In genomic region chr2L:271553-271952, dm6 we compare ENCODE assay signal across 1 fruit fly cellular context.
TF ChIP-seq lines count a peak whose summit lies in the region.

Dus1 (minus strand) TSS chr2L:271744.

TF ChIP-seq in whole organism, embryonic, 481 proteins besides CTCF, POLR2A, EP300 and RAD21 (continued from another document):
- TF ChIP-seq vvl (GFP tag; IDR thresholded peaks at IDR 0.05; lab: Robert Waterston, UW): peak; percentile 75
- no peak for TF ChIP-seq Nf-YA (GFP tag; IDR thresholded peaks at IDR 0.05; lab: Robert Waterston, UW)
- no peak; the same call in 1 of the 2 replicates for TF ChIP-seq CG32767 (GFP tag; IDR thresholded peaks at IDR 0.05; lab: Robert Waterston, UW)
- TF ChIP-seq CG10431 (GFP tag; optimal IDR thresholded peaks at IDR 0.05; lab: Kevin White, UChicago): no peak
- no peak for TF ChIP-seq CG15479 (GFP tag; optimal IDR thresholded peaks at IDR 0.05; lab: Kevin White, UChicago)
- peak; percentile 50; the same call in 2 of the 3 replicates for TF ChIP-seq vnd (GFP tag; IDR thresholded peaks at IDR 0.05; lab: Robert Waterston, UW; ENCODE audit: partially characterized antibody)
- TF ChIP-seq croc (GFP tag; conservative IDR thresholded peaks at IDR 0.05; lab: Robert Waterston, UW): no peak
- no peak for TF ChIP-seq NC2α (GFP tag; optimal IDR thresholded peaks at IDR 0.05; lab: Kevin White, UChicago)
- no peak for TF ChIP-seq Side (GFP tag; optimal IDR thresholded peaks at IDR 0.05; lab: Kevin White, UChicago)
- no peak for TF ChIP-seq wdn (GFP tag; IDR thresholded peaks at IDR 0.05; lab: Robert Waterston, UW)
- no peak for TF ChIP-seq CG14965 (GFP tag; optimal IDR thresholded peaks at IDR 0.05; lab: Kevin White, UChicago; ENCODE audit: borderline replicate concordance)
- TF ChIP-seq HLH4C (GFP tag; IDR thresholded peaks at IDR 0.05; lab: Robert Waterston, UW; ENCODE audit: partially characterized antibody): peak; percentile 76
- peak; percentile 77 for TF ChIP-seq CG6791 (GFP tag; IDR thresholded peaks at IDR 0.05; lab: Robert Waterston, UW; ENCODE audit: partially characterized antibody)
- peak; percentile 71 for TF ChIP-seq pzg (GFP tag; optimal IDR thresholded peaks at IDR 0.05; lab: Kevin White, UChicago)
- peak; percentile 92 for TF ChIP-seq stwl (tag; optimal IDR thresholded peaks at IDR 0.05; lab: Kevin White, UChicago)
- TF ChIP-seq hbn (GFP tag; IDR thresholded peaks at IDR 0.05; lab: Robert Waterston, UW; ENCODE audit: partially characterized antibody): peak; percentile 72
- TF ChIP-seq CG15601 (tag; optimal IDR thresholded peaks at IDR 0.05; lab: Kevin White, UChicago): peak; percentile 65
- peak; percentile 65; the same call in 1 of the 2 replicates for TF ChIP-seq nerfin-2 (GFP tag; IDR thresholded peaks at IDR 0.05; lab: Robert Waterston, UW; ENCODE audit: partially characterized antibody)
- peak; percentile 48 for TF ChIP-seq HmgZ (tag; optimal IDR thresholded peaks at IDR 0.05; lab: Kevin White, UChicago)
- peak; percentile 84 for TF ChIP-seq dm (GFP tag; optimal IDR thresholded peaks at IDR 0.05; lab: Kevin White, UChicago)
- TF ChIP-seq CG18262 (tag; optimal IDR thresholded peaks at IDR 0.05; lab: Kevin White, UChicago): no peak
- TF ChIP-seq Stat92E (GFP tag; optimal IDR thresholded peaks at IDR 0.05; lab: Kevin White, UChicago): peak in 1 of 3 experiments; percentile 64
- TF ChIP-seq CG17359 (tag; optimal IDR thresholded peaks at IDR 0.05; lab: Kevin White, UChicago): no peak
- TF ChIP-seq knrl (GFP tag; IDR thresholded peaks at IDR 0.05; lab: Robert Waterston, UW; ENCODE audit: partially characterized antibody): peak; percentile 42; the same call in 1 of the 3 replicates
- TF ChIP-seq Sry-β (GFP tag; optimal IDR thresholded peaks at IDR 0.05; lab: Kevin White, UChicago): peak; percentile 51
- no peak for TF ChIP-seq aop (GFP tag; IDR thresholded peaks at IDR 0.05; lab: Robert Waterston, UW)
- TF ChIP-seq CG32772 (GFP tag; IDR thresholded peaks at IDR 0.05; lab: Robert Waterston, UW): no peak
- TF ChIP-seq otp (GFP tag; IDR thresholded peaks at IDR 0.05; lab: Robert Waterston, UW): no peak
- TF ChIP-seq z (GFP tag; IDR thresholded peaks at IDR 0.05; lab: Robert Waterston, UW): no peak
- no peak for TF ChIP-seq btn (GFP tag; optimal IDR thresholded peaks at IDR 0.05; lab: Kevin White, UChicago)
- peak; percentile 13 for TF ChIP-seq CG9797 (GFP tag; optimal IDR thresholded peaks at IDR 0.05; lab: Kevin White, UChicago)
- TF ChIP-seq CG34422 (GFP tag; IDR thresholded peaks at IDR 0.05; lab: Robert Waterston, UW): peak; percentile 49; the same call in 1 of the 3 replicates
- TF ChIP-seq H15 (GFP tag; IDR thresholded peaks at IDR 0.05; lab: Robert Waterston, UW): no peak
- peak; percentile 94 for TF ChIP-seq scrt (GFP tag; optimal IDR thresholded peaks at IDR 0.05; lab: Kevin White, UChicago)
- TF ChIP-seq amos (GFP tag; IDR thresholded peaks at IDR 0.05; lab: Robert Waterston, UW; ENCODE audit: partially characterized antibody): peak; percentile 68; the same call in 1 of the 2 replicates
- TF ChIP-seq CG8765 (GFP tag; IDR thresholded peaks at IDR 0.05; lab: Robert Waterston, UW): no peak
- TF ChIP-seq C15 (GFP tag; IDR thresholded peaks at IDR 0.05; lab: Robert Waterston, UW): no peak
- TF ChIP-seq onecut (GFP tag; IDR thresholded peaks at IDR 0.05; lab: Robert Waterston, UW): no peak; the same call in 1 of the 2 replicates
- TF ChIP-seq Med (GFP tag; lab: Kevin White, UChicago): peak; percentile 73
- peak; percentile 24 for TF ChIP-seq CG8924 (tag; optimal IDR thresholded peaks at IDR 0.05; lab: Kevin White, UChicago)
- TF ChIP-seq prd (optimal IDR thresholded peaks at IDR 0.05; lab: Kevin White, UChicago): no peak
- no peak for TF ChIP-seq prd (GFP tag; IDR thresholded peaks at IDR 0.05; lab: Robert Waterston, UW)
- peak; percentile 2 for TF ChIP-seq nmo (GFP tag; optimal IDR thresholded peaks at IDR 0.05; lab: Kevin White, UChicago)
- no peak for TF ChIP-seq NK7.1 (GFP tag; optimal IDR thresholded peaks at IDR 0.05; lab: Kevin White, UChicago)
- peak; percentile 54 for TF ChIP-seq CG14710 (tag; optimal IDR thresholded peaks at IDR 0.05; lab: Kevin White, UChicago)
- peak; percentile 18 for TF ChIP-seq phol (tag; optimal IDR thresholded peaks at IDR 0.05; lab: Kevin White, UChicago)
- no peak for TF ChIP-seq CG34376 (GFP tag; optimal IDR thresholded peaks at IDR 0.05; lab: Kevin White, UChicago)
- TF ChIP-seq CG3281 (GFP tag; optimal IDR thresholded peaks at IDR 0.05; lab: Kevin White, UChicago): peak; percentile 34
- TF ChIP-seq MESR4 (GFP tag; optimal IDR thresholded peaks at IDR 0.05; lab: Kevin White, UChicago): peak; percentile 66
- TF ChIP-seq gfzf (GFP tag; optimal IDR thresholded peaks at IDR 0.05; lab: Kevin White, UChicago): peak; percentile 3
- no peak for TF ChIP-seq Hey (tag; optimal IDR thresholded peaks at IDR 0.05; lab: Kevin White, UChicago)
- no peak for TF ChIP-seq CG8290 (GFP tag; optimal IDR thresholded peaks at IDR 0.05; lab: Kevin White, UChicago)
- no peak for TF ChIP-seq CG8290 (tag; optimal IDR thresholded peaks at IDR 0.05; lab: Kevin White, UChicago)
- TF ChIP-seq Ets97D (GFP tag; optimal IDR thresholded peaks at IDR 0.05; lab: Kevin White, UChicago): peak; percentile 50
- TF ChIP-seq bab2 (GFP tag; optimal IDR thresholded peaks at IDR 0.05; lab: Kevin White, UChicago): no peak
- TF ChIP-seq CG15011 (GFP tag; optimal IDR thresholded peaks at IDR 0.05; lab: Kevin White, UChicago): no peak
- no peak for TF ChIP-seq ara (GFP tag; IDR thresholded peaks at IDR 0.05; lab: Robert Waterston, UW)
- TF ChIP-seq Ada2b (GFP tag; IDR thresholded peaks at IDR 0.05; lab: Robert Waterston, UW): no peak
- TF ChIP-seq gsb-n (tag; optimal IDR thresholded peaks at IDR 0.05; lab: Kevin White, UChicago): no peak
- TF ChIP-seq Bgb (GFP tag; IDR thresholded peaks at IDR 0.05; lab: Robert Waterston, UW; ENCODE audit: partially characterized antibody): peak; percentile 64
- peak; percentile 76 for TF ChIP-seq unc-4 (GFP tag; IDR thresholded peaks at IDR 0.05; lab: Robert Waterston, UW; ENCODE audit: partially characterized antibody)
- TF ChIP-seq PHDP (tag; optimal IDR thresholded peaks at IDR 0.05; lab: Kevin White, UChicago): no peak
- peak; percentile 86 for TF ChIP-seq CG13287 (GFP tag; IDR thresholded peaks at IDR 0.05; lab: Robert Waterston, UW; ENCODE audit: partially characterized antibody)
- TF ChIP-seq inv (GFP tag; IDR thresholded peaks at IDR 0.05; lab: Robert Waterston, UW; ENCODE audit: partially characterized antibody): peak; percentile 52
- no peak for TF ChIP-seq CG6175 (GFP tag; IDR thresholded peaks at IDR 0.05; lab: Robert Waterston, UW)
- peak; percentile 84 for TF ChIP-seq CG34224 (GFP tag; IDR thresholded peaks at IDR 0.05; lab: Robert Waterston, UW; ENCODE audit: partially characterized antibody)
- TF ChIP-seq GATAe (GFP tag; conservative IDR thresholded peaks at IDR 0.05; lab: Robert Waterston, UW): no peak
- no peak for TF ChIP-seq Jarid2 (GFP tag; optimal IDR thresholded peaks at IDR 0.05; lab: Kevin White, UChicago)
- no peak for TF ChIP-seq usp (GFP tag; optimal IDR thresholded peaks at IDR 0.05; lab: Kevin White, UChicago)
- TF ChIP-seq trem (tag; optimal IDR thresholded peaks at IDR 0.05; lab: Kevin White, UChicago): peak; percentile 47
- TF ChIP-seq Dp (GFP tag; optimal IDR thresholded peaks at IDR 0.05; lab: Kevin White, UChicago): peak; percentile 73
- no peak for TF ChIP-seq Hmx (GFP tag; optimal IDR thresholded peaks at IDR 0.05; lab: Kevin White, UChicago)
- no peak for TF ChIP-seq CG17802 (tag; optimal IDR thresholded peaks at IDR 0.05; lab: Kevin White, UChicago)
- TF ChIP-seq cato (GFP tag; optimal IDR thresholded peaks at IDR 0.05; lab: Kevin White, UChicago; ENCODE audit: borderline replicate concordance): no peak
- peak; percentile 47 for TF ChIP-seq row (GFP tag; IDR thresholded peaks at IDR 0.05; lab: Robert Waterston, UW)
- no peak for TF ChIP-seq odd (GFP tag; optimal IDR thresholded peaks at IDR 0.05; lab: Kevin White, UChicago)
- no peak for TF ChIP-seq Atf-2 (GFP tag; optimal IDR thresholded peaks at IDR 0.05; lab: Kevin White, UChicago)
- no peak for TF ChIP-seq Dek (tag; optimal IDR thresholded peaks at IDR 0.05; lab: Kevin White, UChicago)
- TF ChIP-seq Sin3A (optimal IDR thresholded peaks at IDR 0.05; lab: Kevin White, UChicago): peak; percentile 9
- no peak for TF ChIP-seq Drgx (GFP tag; IDR thresholded peaks at IDR 0.05; lab: Robert Waterston, UW)
- TF ChIP-seq ewg (GFP tag; optimal IDR thresholded peaks at IDR 0.05; lab: Kevin White, UChicago): no peak
- no peak for TF ChIP-seq CG18599 (GFP tag; optimal IDR thresholded peaks at IDR 0.05; lab: Kevin White, UChicago)
- no peak for TF ChIP-seq insv (GFP tag; optimal IDR thresholded peaks at IDR 0.05; lab: Kevin White, UChicago)
- TF ChIP-seq YL-1 (GFP tag; optimal IDR thresholded peaks at IDR 0.05; lab: Kevin White, UChicago): peak; percentile 89
- TF ChIP-seq CG7271 (tag; optimal IDR thresholded peaks at IDR 0.05; lab: Kevin White, UChicago): peak; percentile 25
- TF ChIP-seq CG17612 (GFP tag; IDR thresholded peaks at IDR 0.05; lab: Robert Waterston, UW): no peak
- peak; percentile 11; the same call in 1 of the 2 replicates for TF ChIP-seq CG9932 (GFP tag; IDR thresholded peaks at IDR 0.05; lab: Robert Waterston, UW)
- peak; percentile 57 for TF ChIP-seq CG10267 (tag; optimal IDR thresholded peaks at IDR 0.05; lab: Kevin White, UChicago)
- peak; percentile 38 for TF ChIP-seq sens (GFP tag; lab: Kevin White, UChicago)
- TF ChIP-seq Myb (GFP tag; optimal IDR thresholded peaks at IDR 0.05; lab: Kevin White, UChicago): peak; percentile 50
- peak; percentile 92 for TF ChIP-seq CG2116 (GFP tag; optimal IDR thresholded peaks at IDR 0.05; lab: Kevin White, UChicago)
- 0 out of 3 replicates have a peak, but pooled peaks have one; percentile 15 for TF ChIP-seq CG17361 (GFP tag; IDR thresholded peaks at IDR 0.05; lab: Robert Waterston, UW)
- no peak for TF ChIP-seq gce (GFP tag; IDR thresholded peaks at IDR 0.05; lab: Robert Waterston, UW)
- TF ChIP-seq CG18764 (GFP tag; optimal IDR thresholded peaks at IDR 0.05; lab: Kevin White, UChicago): no peak
- TF ChIP-seq Scr (GFP tag; IDR thresholded peaks at IDR 0.05; lab: Robert Waterston, UW; ENCODE audit: partially characterized antibody): peak; percentile 70
- no peak for TF ChIP-seq CG6254 (GFP tag; optimal IDR thresholded peaks at IDR 0.05; lab: Kevin White, UChicago)
- no peak for TF ChIP-seq CG8944 (GFP tag; optimal IDR thresholded peaks at IDR 0.05; lab: Kevin White, UChicago)
- no peak for TF ChIP-seq CG9609 (GFP tag; optimal IDR thresholded peaks at IDR 0.05; lab: Kevin White, UChicago)
- TF ChIP-seq CG30020 (tag; optimal IDR thresholded peaks at IDR 0.05; lab: Kevin White, UChicago): peak; percentile 20
- peak; percentile 72 for TF ChIP-seq BEAF-32 (GFP tag; optimal IDR thresholded peaks at IDR 0.05; lab: Kevin White, UChicago)
- peak; percentile 20; the same call in 1 of the 2 replicates for TF ChIP-seq sob (GFP tag; IDR thresholded peaks at IDR 0.05; lab: Robert Waterston, UW)
- 0 out of 2 replicates have a peak, but pooled peaks have one; percentile 55 for TF ChIP-seq sna (GFP tag; IDR thresholded peaks at IDR 0.05; lab: Robert Waterston, UW; ENCODE audit: partially characterized antibody)
- TF ChIP-seq CG15514 (GFP tag; optimal IDR thresholded peaks at IDR 0.05; lab: Kevin White, UChicago): peak; percentile 41
- TF ChIP-seq CG6654 (GFP tag; optimal IDR thresholded peaks at IDR 0.05; lab: Kevin White, UChicago): no peak
- peak; percentile 20 for TF ChIP-seq CG11504 (tag; optimal IDR thresholded peaks at IDR 0.05; lab: Kevin White, UChicago)
- TF ChIP-seq Dll (GFP tag; IDR thresholded peaks at IDR 0.05; lab: Robert Waterston, UW; ENCODE audit: partially characterized antibody): peak; percentile 74
- peak; percentile 14 for TF ChIP-seq sug (tag; optimal IDR thresholded peaks at IDR 0.05; lab: Kevin White, UChicago)
- TF ChIP-seq HHEX (GFP tag; optimal IDR thresholded peaks at IDR 0.05; lab: Kevin White, UChicago): no peak
- peak; percentile 75 for TF ChIP-seq E2f2 (GFP tag; IDR thresholded peaks at IDR 0.05; lab: Robert Waterston, UW)
- TF ChIP-seq CG7928 (GFP tag; optimal IDR thresholded peaks at IDR 0.05; lab: Kevin White, UChicago): peak; percentile 97
- peak; percentile 58; the same call in 2 of the 3 replicates for TF ChIP-seq Opbp (GFP tag; IDR thresholded peaks at IDR 0.05; lab: Robert Waterston, UW; ENCODE audit: partially characterized antibody)
- TF ChIP-seq B-H2 (GFP tag; optimal IDR thresholded peaks at IDR 0.05; lab: Kevin White, UChicago): peak; percentile 3
- TF ChIP-seq CG12219 (GFP tag; optimal IDR thresholded peaks at IDR 0.05; lab: Kevin White, UChicago): no peak
- peak; percentile 58; the same call in 2 of the 3 replicates for TF ChIP-seq CG14860 (GFP tag; IDR thresholded peaks at IDR 0.05; lab: Robert Waterston, UW; ENCODE audit: partially characterized antibody)
- no peak for TF ChIP-seq en (GFP tag; optimal IDR thresholded peaks at IDR 0.05; lab: Kevin White, UChicago)
- no peak for TF ChIP-seq gem (tag; optimal IDR thresholded peaks at IDR 0.05; lab: Kevin White, UChicago)
- TF ChIP-seq CG16813 (GFP tag; IDR thresholded peaks at IDR 0.05; lab: Robert Waterston, UW; ENCODE audit: partially characterized antibody): peak; percentile 53; the same call in 2 of the 3 replicates
- TF ChIP-seq CG2712 (tag; optimal IDR thresholded peaks at IDR 0.05; lab: Kevin White, UChicago): peak; percentile 15
